Worm (Caenorhabditis elegans) whole organism, L1 larva: ENCODE results near the gene fbxa-6.

Experiments used
- C16A3.4 ChIP-seq: fragments of 150-350 bp; optimal IDR thresholded peaks from 2 replicates; lab custom pipeline; 2014; ENCODE audit warnings: missing biosample characterization, missing genetic modification characterization
- C34B4.2 ChIP-seq: sonication (generic microtip); optimal IDR thresholded peaks from 2 replicates; lab custom pipeline; 2017; ENCODE audit warnings: mild to moderate bottlenecking, missing genetic modification characterization, missing compliant biosample characterization
- F16B12.6 ChIP-seq: fragments of 150-350 bp; optimal IDR thresholded peaks from 2 replicates; lab custom pipeline; 2014; ENCODE audit warnings: missing biosample characterization, missing genetic modification characterization
- Y116A8C.19 ChIP-seq: sonication (generic microtip); optimal IDR thresholded peaks from 2 replicates; lab custom pipeline; 2016; ENCODE audit warnings: missing compliant biosample characterization, missing genetic modification characterization, borderline replicate concordance
- aha-1 ChIP-seq: fragments of 150-350 bp; optimal IDR thresholded peaks from 2 replicates; lab custom pipeline; 2014; ENCODE audit warnings: missing biosample characterization, missing genetic modification characterization
- alr-1 ChIP-seq: fragments of 200-800 bp; sonication (Bioruptor generic); optimal IDR thresholded peaks from 2 replicates; lab custom pipeline; 2018; ENCODE audit warnings: borderline replicate concordance, mild to moderate bottlenecking, missing genetic modification characterization, missing compliant biosample characterization
- aly-2 ChIP-seq: fragments of 150-350 bp; optimal IDR thresholded peaks from 2 replicates; lab custom pipeline; 2014; ENCODE audit warnings: missing biosample characterization, missing genetic modification characterization
- ama-1 ChIP-seq: fragments of 150-350 bp; optimal IDR thresholded peaks from 2 replicates; lab custom pipeline; 2014
- ceh-63 ChIP-seq: fragments of 200-800 bp; sonication (Bioruptor generic); optimal IDR thresholded peaks from 2 replicates; lab custom pipeline; 2018; ENCODE audit warnings: mild to moderate bottlenecking, missing genetic modification characterization, missing compliant biosample characterization
- ceh-8 ChIP-seq: fragments of 200-800 bp; sonication (Bioruptor generic); optimal IDR thresholded peaks from 2 replicates; lab custom pipeline; 2018; ENCODE audit warnings: mild to moderate bottlenecking, missing genetic modification characterization, moderate library complexity, missing compliant biosample characterization
- ceh-90 ChIP-seq: sonication (generic microtip); optimal IDR thresholded peaks from 2 replicates; lab custom pipeline; 2016; ENCODE audit warnings: missing genetic modification characterization, missing compliant biosample characterization
- dpl-1 ChIP-seq, 3 experiments: fragments of 150-350 bp in 2 of 3; sonication (generic microtip) in 1 of 3; optimal IDR thresholded peaks; 2 replicates each; lab custom pipeline; 2014 to 2017; ENCODE audit warnings: missing biosample characterization in 3 of 3, missing genetic modification characterization in 3 of 3, missing genetic modification reagents in 3 of 3
- efl-1 ChIP-seq, 4 experiments: fragments of 150-350 bp; optimal IDR thresholded peaks in 3 of 4; peaks in 1 of 4; 1 replicate in 1 of 4; 2 replicates in 3 of 4; lab custom pipeline; 2014; ENCODE audit warnings: missing biosample characterization in 2 of 4, missing genetic modification characterization in 2 of 4, missing genetic modification reagents in 2 of 4
- efl-3 ChIP-seq: fragments of 200-800 bp; sonication (Bioruptor generic); optimal IDR thresholded peaks from 2 replicates; lab custom pipeline; 2018; ENCODE audit warnings: mild to moderate bottlenecking, missing genetic modification characterization, missing compliant biosample characterization
- egl-13 ChIP-seq: sonication (generic microtip); optimal IDR thresholded peaks from 2 replicates; lab custom pipeline; 2016; ENCODE audit warnings: missing genotype, missing genetic modification reagents, missing genetic modification characterization, missing compliant biosample characterization
- elt-2 ChIP-seq: sonication (generic microtip); optimal IDR thresholded peaks from 2 replicates; lab custom pipeline; 2016; ENCODE audit warnings: missing genetic modification characterization, mild to moderate bottlenecking, inconsistent platforms, missing compliant biosample characterization, missing genetic modification reagents
- fkh-10 ChIP-seq: sonication (generic microtip); optimal IDR thresholded peaks from 2 replicates; lab custom pipeline; 2017; ENCODE audit warnings: missing biosample characterization, missing genetic modification reagents, missing genetic modification characterization
- fos-1 ChIP-seq: fragments of 150-350 bp; optimal IDR thresholded peaks from 2 replicates; lab custom pipeline; 2014; ENCODE audit warnings: missing biosample characterization, missing genetic modification characterization
- grh-1 ChIP-seq: fragments of 200-800 bp; sonication (Bioruptor generic); IDR thresholded peaks from 2 replicates; pipeline ENCODE4 v1.3.6; 2022; ENCODE audit warnings: missing genetic modification reagents, missing genetic modification characterization, missing compliant biosample characterization
- hpl-2 ChIP-seq: fragments of 150-350 bp; optimal IDR thresholded peaks from 2 replicates; lab custom pipeline; 2014; ENCODE audit warnings: missing biosample characterization, missing genetic modification reagents, missing genetic modification characterization
- irx-1 ChIP-seq: sonication (generic microtip); optimal IDR thresholded peaks from 2 replicates; lab custom pipeline; 2016; ENCODE audit warnings: missing genetic modification characterization, missing compliant biosample characterization
- lin-13 ChIP-seq: fragments of 150-350 bp; optimal IDR thresholded peaks from 2 replicates; lab custom pipeline; 2014; ENCODE audit warnings: missing biosample characterization, missing genetic modification reagents, missing genetic modification characterization
- lin-14 ChIP-seq: fragments of 200-800 bp; sonication (Bioruptor generic); optimal IDR thresholded peaks from 2 replicates; lab custom pipeline; 2018; ENCODE audit warnings: mild to moderate bottlenecking, missing genetic modification characterization, moderate library complexity, missing compliant biosample characterization
- lin-15B ChIP-seq: fragments of 150-350 bp; sonication (generic microtip); optimal IDR thresholded peaks from 3 replicates; lab custom pipeline; 2014; ENCODE audit warnings: missing biosample characterization, missing genetic modification characterization
- lin-39 ChIP-seq: fragments of 150-350 bp; optimal IDR thresholded peaks from 2 replicates; lab custom pipeline; 2014; ENCODE audit warnings: missing biosample characterization, missing genetic modification reagents, missing genetic modification characterization
- lir-3 ChIP-seq: sonication (generic microtip); optimal IDR thresholded peaks from 2 replicates; lab custom pipeline; 2016; ENCODE audit warnings: mild to moderate bottlenecking, missing genetic modification characterization, moderate library complexity, missing compliant biosample characterization; ENCODE audit not compliant: poor library complexity
- lsy-2 ChIP-seq, 2 experiments: fragments of 150-350 bp; optimal IDR thresholded peaks; 2 replicates each; lab custom pipeline; 2014; ENCODE audit warnings: missing biosample characterization in 2 of 2, missing genetic modification characterization in 2 of 2
- mdl-1 ChIP-seq, 2 experiments: fragments of 150-350 bp; optimal IDR thresholded peaks; 2 replicates each; lab custom pipeline; 2014 to 2017; ENCODE audit warnings: missing biosample characterization in 2 of 2, missing genetic modification characterization in 2 of 2, inconsistent platforms in 1 of 2
- mep-1 ChIP-seq: fragments of 150-350 bp; optimal IDR thresholded peaks from 2 replicates; lab custom pipeline; 2014; ENCODE audit warnings: missing biosample characterization, missing genetic modification characterization
- nhr-11 ChIP-seq: fragments of 150-350 bp; optimal IDR thresholded peaks from 2 replicates; lab custom pipeline; 2014; ENCODE audit warnings: missing biosample characterization, missing genetic modification characterization
- nhr-12 ChIP-seq: sonication (generic microtip); optimal IDR thresholded peaks from 2 replicates; lab custom pipeline; 2017; ENCODE audit warnings: missing biosample characterization, missing genetic modification characterization
- nhr-19 ChIP-seq: fragments of 200-800 bp; sonication (Bioruptor generic); conservative IDR thresholded peaks from 2 replicates; pipeline ENCODE4 v1.3.6; 2022; ENCODE audit warnings: missing genetic modification characterization, missing compliant biosample characterization
- nhr-20 ChIP-seq: sonication (generic microtip); optimal IDR thresholded peaks from 2 replicates; lab custom pipeline; 2016; ENCODE audit warnings: mild to moderate bottlenecking, missing genetic modification characterization, missing compliant biosample characterization
- nhr-28 ChIP-seq: fragments of 150-350 bp; optimal IDR thresholded peaks from 2 replicates; lab custom pipeline; 2014; ENCODE audit warnings: missing biosample characterization, missing genetic modification characterization
- nhr-71 ChIP-seq: sonication (generic microtip); optimal IDR thresholded peaks from 2 replicates; lab custom pipeline; 2016; ENCODE audit warnings: mild to moderate bottlenecking, missing genetic modification characterization, moderate library complexity, missing compliant biosample characterization
- nhr-77 ChIP-seq: fragments of 150-350 bp; optimal IDR thresholded peaks from 2 replicates; lab custom pipeline; 2014; ENCODE audit warnings: missing biosample characterization, missing genetic modification characterization
- nhr-84 ChIP-seq: sonication (generic microtip); optimal IDR thresholded peaks from 2 replicates; lab custom pipeline; 2017; ENCODE audit warnings: missing biosample characterization, missing genetic modification characterization
- nhr-90 ChIP-seq: sonication (generic microtip); optimal IDR thresholded peaks from 2 replicates; lab custom pipeline; 2016; ENCODE audit warnings: mild to moderate bottlenecking, missing genetic modification characterization, missing compliant biosample characterization; ENCODE audit not compliant: poor library complexity
- pag-3 ChIP-seq: sonication (generic microtip); optimal IDR thresholded peaks from 2 replicates; lab custom pipeline; 2017; ENCODE audit warnings: missing genetic modification characterization, mild to moderate bottlenecking, missing compliant biosample characterization, antibody characterized with exemption, borderline replicate concordance; ENCODE audit not compliant: insufficient read depth
- skn-1 ChIP-seq: fragments of 150-350 bp; optimal IDR thresholded peaks from 2 replicates; lab custom pipeline; 2014; ENCODE audit warnings: missing biosample characterization, missing genetic modification characterization
- snpc-4 ChIP-seq: fragments of 150-350 bp; optimal IDR thresholded peaks from 2 replicates; lab custom pipeline; 2014; ENCODE audit warnings: missing biosample characterization, missing genetic modification characterization
- snu-23 ChIP-seq: sonication (generic microtip); optimal IDR thresholded peaks from 2 replicates; lab custom pipeline; 2016; ENCODE audit warnings: missing genetic modification characterization, missing compliant biosample characterization
- sox-4 ChIP-seq: sonication (generic microtip); optimal IDR thresholded peaks from 2 replicates; lab custom pipeline; 2016; ENCODE audit warnings: missing genetic modification characterization, missing compliant biosample characterization
- sptf-1 ChIP-seq: fragments of 150-350 bp; optimal IDR thresholded peaks from 2 replicates; lab custom pipeline; 2014; ENCODE audit warnings: missing biosample characterization, missing genetic modification characterization
- sup-37 ChIP-seq: fragments of 200-800 bp; sonication (Bioruptor generic); optimal IDR thresholded peaks from 2 replicates; lab custom pipeline; 2018; ENCODE audit warnings: mild to moderate bottlenecking, missing genetic modification characterization, missing compliant biosample characterization
- tbx-2 ChIP-seq: sonication (generic microtip); optimal IDR thresholded peaks from 2 replicates; lab custom pipeline; 2016; ENCODE audit warnings: missing genetic modification characterization, missing compliant biosample characterization
- unc-30 ChIP-seq: sonication (generic microtip); optimal IDR thresholded peaks from 2 replicates; lab custom pipeline; 2017; ENCODE audit warnings: missing biosample characterization, missing genetic modification characterization
- unc-62 ChIP-seq: fragments of 150-350 bp; optimal IDR thresholded peaks from 2 replicates; lab custom pipeline; 2014; ENCODE audit warnings: missing biosample characterization, missing genetic modification reagents, missing genetic modification characterization
- unc-86 ChIP-seq: sonication (generic microtip); optimal IDR thresholded peaks from 2 replicates; lab custom pipeline; 2016; ENCODE audit warnings: missing genetic modification characterization, missing compliant biosample characterization
- unc-98 ChIP-seq: fragments of 200-800 bp; sonication (Bioruptor generic); IDR thresholded peaks from 2 replicates; pipeline ENCODE4 v1.3.6; 2022; ENCODE audit warnings: missing genetic modification characterization, missing compliant biosample characterization
- vab-15 ChIP-seq: sonication (generic microtip); optimal IDR thresholded peaks from 2 replicates; lab custom pipeline; 2017; ENCODE audit warnings: missing genotype, mild to moderate bottlenecking, missing genetic modification characterization, missing compliant biosample characterization
- xbp-1 ChIP-seq: sonication (generic microtip); optimal IDR thresholded peaks from 2 replicates; lab custom pipeline; 2016; ENCODE audit warnings: missing genetic modification characterization, missing compliant biosample characterization
- ztf-11 ChIP-seq, 2 experiments: sonication (generic microtip); optimal IDR thresholded peaks; 2 replicates each; lab custom pipeline; 2016 to 2017; ENCODE audit warnings: missing genetic modification characterization in 2 of 2, missing biosample characterization in 1 of 2, missing compliant biosample characterization in 1 of 2

Gene fbxa-6

DNA sequence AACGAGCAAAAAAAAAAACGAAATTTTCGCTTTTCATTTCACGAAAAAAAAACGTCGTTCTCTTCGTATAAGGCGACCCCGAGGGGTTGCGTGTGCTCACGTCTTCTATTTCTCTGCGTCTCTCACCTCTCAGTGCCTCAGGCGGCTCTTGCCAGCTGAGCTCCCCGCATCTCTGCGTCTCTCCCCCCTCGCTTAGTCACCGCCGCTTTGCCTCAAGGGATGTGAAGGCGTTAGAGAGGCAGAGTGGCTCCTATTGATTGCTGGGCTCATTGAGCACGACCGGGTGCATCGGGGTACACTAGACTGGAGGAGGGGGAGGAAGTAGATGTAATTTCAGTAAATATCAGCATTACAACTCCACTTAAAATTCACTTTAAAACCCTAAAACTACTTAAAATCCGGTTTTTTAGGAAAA, 22.7 kb upstream of the fbxa-6 start:
- TF ChIP-seq dpl-1 (GFP tag; optimal IDR thresholded peaks at IDR 0.05; lab: Kevin White, UChicago) (peak; percentile 5 to 36 (median 23)), tbx-2 (tag; lab: Kevin White, UChicago) (peak; percentile 65), nhr-20 (tag; lab: Kevin White, UChicago) (peak; percentile 84), unc-30 (tag; lab: Kevin White, UChicago) (no peak), fkh-10 (GFP tag; lab: Kevin White, UChicago) (peak; percentile 91), sptf-1 (tag; lab: Kevin White, UChicago) (no peak), unc-98 (no peak), grh-1 (GFP tag; lab: Robert Waterston, UW) (no peak), ceh-90 (tag; lab: Kevin White, UChicago) (no peak), ceh-63 (no peak), nhr-12 (tag; lab: Kevin White, UChicago) (no peak), vab-15 (tag; lab: Kevin White, UChicago) (no peak), lin-39 (no peak), xbp-1 (tag; lab: Kevin White, UChicago) (peak; percentile 52), F16B12.6 (tag; lab: Kevin White, UChicago) (no peak), elt-2 (no peak), unc-62 (GFP tag; lab: Kevin White, UChicago) (no peak), efl-1 (optimal IDR thresholded peaks at IDR 0.05; lab: Kevin White, UChicago) (peak; percentile 54 to 61), efl-1 (GFP tag; optimal IDR thresholded peaks at IDR 0.05 in 1 of 2; lab: Kevin White, UChicago) (peak; percentile 17 to 92), alr-1 (tag; lab: Kevin White, UChicago) (no peak), fos-1 (tag; lab: Kevin White, UChicago) (peak; percentile 43), lir-3 (tag; lab: Kevin White, UChicago) (no peak), C34B4.2 (tag; lab: Kevin White, UChicago) (no peak), C16A3.4 (tag; lab: Kevin White, UChicago) (no peak), sup-37 (no peak), mep-1 (peak; percentile 20), nhr-77 (tag; lab: Kevin White, UChicago) (no peak), nhr-11 (tag; lab: Kevin White, UChicago) (no peak), aly-2 (tag; lab: Kevin White, UChicago) (no peak), snpc-4 (tag; lab: Kevin White, UChicago) (no peak), mdl-1 (tag; optimal IDR thresholded peaks at IDR 0.05; lab: Kevin White, UChicago) (peak in 1 of 2 experiments; percentile 13), ama-1 (lab: Kevin White, UChicago) (no peak), snu-23 (peak; percentile 60), aha-1 (no peak), lin-13 (GFP tag; lab: Kevin White, UChicago) (peak; percentile 30), nhr-90 (tag; lab: Kevin White, UChicago) (no peak), irx-1 (tag; lab: Kevin White, UChicago) (peak; percentile 15), lin-15B (tag; lab: Kevin White, UChicago) (no peak), efl-3 (GFP tag; lab: Kevin White, UChicago) (no peak), pag-3 (tag; lab: Kevin White, UChicago) (no peak), Y116A8C.19 (tag; lab: Kevin White, UChicago) (no peak), nhr-84 (no peak), unc-86 (tag; lab: Kevin White, UChicago) (peak; percentile 78), nhr-71 (peak; percentile 84), nhr-28 (tag; lab: Kevin White, UChicago) (no peak), sox-4 (tag; lab: Kevin White, UChicago) (peak; percentile 74), nhr-19 (GFP tag; lab: Robert Waterston, UW) (no peak), egl-13 (tag; lab: Kevin White, UChicago) (peak; percentile 85), lsy-2 (tag; optimal IDR thresholded peaks at IDR 0.05; lab: Kevin White, UChicago) (peak; percentile 55 to 59), lin-14 (peak; percentile 94), hpl-2 (no peak), ztf-11 (tag; optimal IDR thresholded peaks at IDR 0.05; lab: Kevin White, UChicago) (peak in 1 of 2 experiments; percentile 65), skn-1 (peak; percentile 43), ceh-8 (GFP tag; lab: Kevin White, UChicago) (peak; percentile 26)
